Fruit fly (Drosophila melanogaster) whole organism, prepupa: ENCODE results near the gene TfIIFbeta.

Source experiments
- Blimp-1 ChIP-seq: fragments of 200-800 bp; sonication (Bioruptor generic); optimal IDR thresholded peaks from 3 replicates; lab custom pipeline; 2017; ENCODE audit warnings: missing biosample characterization, missing genetic modification characterization, mild to moderate bottlenecking, moderate library complexity, missing genetic modification reagents
- CG10631 ChIP-seq: fragments of 200-800 bp; sonication (Bioruptor generic); optimal IDR thresholded peaks from 2 replicates; lab custom pipeline; 2016; ENCODE audit warnings: missing biosample characterization, missing genetic modification characterization
- CG11902 ChIP-seq: fragments of 200-800 bp; sonication (Bioruptor generic); optimal IDR thresholded peaks from 3 replicates; lab custom pipeline; 2016; ENCODE audit warnings: missing biosample characterization, missing genetic modification characterization
- CG15336 ChIP-seq: fragments of 200-800 bp; sonication (Bioruptor generic); IDR thresholded peaks from 2 replicates; pipeline ENCODE4 v1.3.6; 2022; ENCODE audit warnings: missing biosample characterization, missing genetic modification characterization
- CG1621 ChIP-seq: fragments of 200-800 bp; sonication (Bioruptor generic); optimal IDR thresholded peaks from 3 replicates; lab custom pipeline; 2018; ENCODE audit warnings: missing biosample characterization, mild to moderate bottlenecking, missing genetic modification characterization
- CG6163 ChIP-seq: fragments of 200-800 bp; sonication (Bioruptor generic); IDR thresholded peaks from 3 replicates; pipeline ENCODE4 v1.3.6; 2022; ENCODE audit warnings: missing biosample characterization, missing genetic modification characterization
- CG6276 ChIP-seq: fragments of 200-800 bp; sonication (Bioruptor generic); optimal IDR thresholded peaks from 2 replicates; lab custom pipeline; 2017; ENCODE audit warnings: missing biosample characterization, mild to moderate bottlenecking, missing genetic modification characterization
- CG7368 ChIP-seq: fragments of 200-800 bp; sonication (Bioruptor generic); optimal IDR thresholded peaks from 3 replicates; lab custom pipeline; 2016; ENCODE audit warnings: missing biosample characterization, missing genetic modification characterization
- CG8119 ChIP-seq: fragments of 200-800 bp; sonication (Bioruptor generic); IDR thresholded peaks from 3 replicates; pipeline ENCODE4 v1.3.6; 2022; ENCODE audit warnings: missing biosample characterization, missing genetic modification characterization
- CG8319 ChIP-seq: fragments of 200-800 bp; sonication (Bioruptor generic); optimal IDR thresholded peaks from 3 replicates; lab custom pipeline; 2016; ENCODE audit warnings: missing biosample characterization, missing genetic modification characterization
- CG8632 ChIP-seq: fragments of 200-800 bp; sonication (Bioruptor generic); optimal IDR thresholded peaks from 3 replicates; lab custom pipeline; 2016; ENCODE audit warnings: missing biosample characterization, missing genetic modification characterization
- CG9139 ChIP-seq: fragments of 200-800 bp; sonication (Bioruptor generic); optimal IDR thresholded peaks from 3 replicates; lab custom pipeline; 2017; ENCODE audit warnings: missing biosample characterization, mild to moderate bottlenecking, missing genetic modification characterization
- Eip75B ChIP-seq: fragments of 200-800 bp; sonication (Bioruptor generic); optimal IDR thresholded peaks from 3 replicates; lab custom pipeline; 2016; ENCODE audit warnings: missing biosample characterization, missing genetic modification characterization
- Ets96B ChIP-seq: fragments of 200-800 bp; optimal IDR thresholded peaks from 2 replicates; lab custom pipeline; 2019; ENCODE audit warnings: missing biosample characterization, mild to moderate bottlenecking, missing genetic modification characterization, moderate library complexity
- Gug ChIP-seq: fragments of 200-800 bp; sonication (Bioruptor generic); IDR thresholded peaks from 2 replicates; pipeline ENCODE4 v1.3.6; 2022; ENCODE audit warnings: missing biosample characterization, missing genetic modification characterization
- Hr38 ChIP-seq: sonication (Bioruptor generic); optimal IDR thresholded peaks from 2 replicates; lab custom pipeline; 2016; ENCODE audit warnings: missing biosample characterization, missing genetic modification characterization
- Hr39 ChIP-seq: fragments of 200-800 bp; sonication (Bioruptor generic); optimal IDR thresholded peaks from 2 replicates; lab custom pipeline; 2016; ENCODE audit warnings: missing biosample characterization, missing genetic modification characterization
- Lpt ChIP-seq: fragments of 200-800 bp; sonication (Bioruptor generic); optimal IDR thresholded peaks from 3 replicates; lab custom pipeline; 2016; ENCODE audit warnings: missing biosample characterization, missing genetic modification characterization
- Smox ChIP-seq: fragments of 200-800 bp; sonication (Bioruptor generic); optimal IDR thresholded peaks from 3 replicates; lab custom pipeline; 2016; ENCODE audit warnings: missing biosample characterization, missing genetic modification characterization
- Sox102F ChIP-seq: fragments of 200-800 bp; sonication (Bioruptor generic); optimal IDR thresholded peaks from 2 replicates; lab custom pipeline; 2016; ENCODE audit warnings: missing biosample characterization, mild to moderate bottlenecking, missing genetic modification characterization
- Sox14 ChIP-seq: fragments of 200-800 bp; sonication (Bioruptor generic); optimal IDR thresholded peaks from 3 replicates; lab custom pipeline; 2016; ENCODE audit warnings: missing biosample characterization, missing genetic modification characterization
- Sox15 ChIP-seq: fragments of 200-800 bp; sonication (Bioruptor generic); optimal IDR thresholded peaks from 3 replicates; lab custom pipeline; 2016; ENCODE audit warnings: missing biosample characterization, missing genetic modification characterization
- acj6 ChIP-seq: fragments of 200-800 bp; sonication (Bioruptor generic); optimal IDR thresholded peaks from 3 replicates; lab custom pipeline; 2016; ENCODE audit warnings: missing biosample characterization, missing genetic modification characterization
- cyc ChIP-seq: fragments of 200-800 bp; sonication (Bioruptor generic); optimal IDR thresholded peaks from 3 replicates; lab custom pipeline; 2016; ENCODE audit warnings: missing biosample characterization, missing genetic modification characterization
- dac ChIP-seq: fragments of 200-800 bp; sonication (Bioruptor generic); optimal IDR thresholded peaks from 2 replicates; lab custom pipeline; 2017; ENCODE audit warnings: missing biosample characterization, mild to moderate bottlenecking, missing genetic modification characterization
- eg ChIP-seq: fragments of 200-800 bp; sonication (Bioruptor generic); IDR thresholded peaks from 3 replicates; pipeline ENCODE4 v1.3.6; 2022; ENCODE audit warnings: missing biosample characterization, missing genetic modification characterization
- fd59A ChIP-seq: fragments of 200-800 bp; sonication (Bioruptor generic); optimal IDR thresholded peaks from 2 replicates; lab custom pipeline; 2017; ENCODE audit warnings: missing biosample characterization, mild to moderate bottlenecking, missing genetic modification characterization, missing genetic modification reagents
- fkh ChIP-seq: fragments of 200-800 bp; sonication (Bioruptor generic); optimal IDR thresholded peaks from 3 replicates; lab custom pipeline; 2017; ENCODE audit warnings: missing biosample characterization, mild to moderate bottlenecking, missing genetic modification characterization, moderate library complexity
- lz ChIP-seq: fragments of 200-800 bp; sonication (Bioruptor generic); optimal IDR thresholded peaks from 3 replicates; lab custom pipeline; 2016; ENCODE audit warnings: missing biosample characterization, missing genetic modification characterization
- net ChIP-seq: fragments of 200-800 bp; sonication (Bioruptor generic); optimal IDR thresholded peaks from 3 replicates; lab custom pipeline; 2016; ENCODE audit warnings: missing biosample characterization, missing genetic modification characterization
- pdm3 ChIP-seq: fragments of 200-800 bp; sonication (Bioruptor generic); optimal IDR thresholded peaks from 3 replicates; lab custom pipeline; 2016; ENCODE audit warnings: missing biosample characterization, missing genetic modification characterization
- salr ChIP-seq, 2 experiments: fragments of 200-800 bp; sonication (Bioruptor generic); optimal IDR thresholded peaks; 3 replicates each; lab custom pipeline; 2016 to 2018; ENCODE audit warnings: missing biosample characterization in 2 of 2, missing genetic modification characterization in 2 of 2, mild to moderate bottlenecking in 1 of 2
- spab ChIP-seq: fragments of 200-800 bp; sonication (Bioruptor generic); optimal IDR thresholded peaks from 2 replicates; lab custom pipeline; 2017; ENCODE audit warnings: missing biosample characterization, mild to moderate bottlenecking, missing genetic modification characterization, missing genetic modification reagents
- ss ChIP-seq, 2 experiments: fragments of 200-800 bp; sonication (Bioruptor generic); optimal IDR thresholded peaks; 2 replicates in 1 of 2; 3 replicates in 1 of 2; lab custom pipeline; 2017 to 2018; ENCODE audit warnings: mild to moderate bottlenecking in 2 of 2, missing biosample characterization in 2 of 2, missing genetic modification characterization in 2 of 2, moderate library complexity in 1 of 2
- svp ChIP-seq: fragments of 200-800 bp; sonication (Bioruptor generic); peaks from one replicate; lab custom pipeline; 2016; ENCODE audit warnings: missing biosample characterization, missing genetic modification characterization
- vri ChIP-seq: fragments of 200-800 bp; sonication (Bioruptor generic); optimal IDR thresholded peaks from 3 replicates; lab custom pipeline; 2016; ENCODE audit warnings: missing biosample characterization, mild to moderate bottlenecking, missing genetic modification characterization

Gene TfIIFbeta

dm6 chr3R:10784058-10784499 lies 16.5 kb upstream of the TfIIFbeta start, which contains the start of the genes mRpL37 and Rbp1 (continued):
- TF ChIP-seq eg (GFP tag; lab: Robert Waterston, UW) (no peak), CG7368 (GFP tag; lab: Kevin White, UChicago) (no peak), Sox14 (peak; percentile 65), fkh (GFP tag; lab: Kevin White, UChicago) (no peak), CG8632 (GFP tag; lab: Kevin White, UChicago) (peak; percentile 52), net (GFP tag; lab: Kevin White, UChicago) (no peak), CG8119 (GFP tag; lab: Robert Waterston, UW) (no peak), lz (GFP tag; lab: Kevin White, UChicago) (peak; percentile 77)

- TF ChIP-seq Blimp-1 (GFP tag; lab: Kevin White, UChicago) (no peak), cyc (GFP tag; lab: Kevin White, UChicago) (no peak), fd59A (GFP tag; lab: Kevin White, UChicago) (no peak), salr (GFP tag; optimal IDR thresholded peaks at IDR 0.05; lab: Kevin White, UChicago) (no peak), Hr38 (no peak)
Observed at dm6 chr3R:10782167-10782566, 14.6 kb upstream of the TfIIFbeta start, which contains the start of gene CG42633. Gene CG42633 (minus strand): TSS chr3R:10782267.

- TF ChIP-seq CG6163 (GFP tag; lab: Robert Waterston, UW): no peak
- no peak for TF ChIP-seq vri (GFP tag; lab: Kevin White, UChicago)
- no peak for TF ChIP-seq acj6 (GFP tag; lab: Kevin White, UChicago)
- TF ChIP-seq CG10631 (GFP tag; lab: Kevin White, UChicago): no peak
- no peak for TF ChIP-seq CG9139 (GFP tag; lab: Kevin White, UChicago)
- TF ChIP-seq CG6276 (GFP tag; lab: Kevin White, UChicago): no peak
- no peak for TF ChIP-seq Sox102F (GFP tag; lab: Kevin White, UChicago)
- TF ChIP-seq Sox14: no peak
- TF ChIP-seq Sox15: no peak
- TF ChIP-seq Eip75B: no peak
- TF ChIP-seq Lpt (GFP tag; lab: Kevin White, UChicago): no peak
- TF ChIP-seq CG15336 (GFP tag; lab: Robert Waterston, UW): no peak
- TF ChIP-seq Ets96B: no peak
Observed at dm6 chr3R:10780161-10780560, 12.6 kb upstream of the TfIIFbeta start.

- TF ChIP-seq CG1621: no peak
- no peak for TF ChIP-seq CG11902
- TF ChIP-seq Eip75B: no peak
- TF ChIP-seq Blimp-1 (GFP tag; lab: Kevin White, UChicago): no peak
- TF ChIP-seq svp: no peak
- no peak for TF ChIP-seq CG8319 (GFP tag; lab: Kevin White, UChicago)
- no peak for TF ChIP-seq fkh (GFP tag; lab: Kevin White, UChicago)
- TF ChIP-seq dac (GFP tag; lab: Kevin White, UChicago): no peak
- TF ChIP-seq spab (GFP tag; lab: Kevin White, UChicago): no peak
- TF ChIP-seq Ets96B: no peak
- TF ChIP-seq Smox: no peak
- no peak for TF ChIP-seq CG6276 (GFP tag; lab: Kevin White, UChicago)
- TF ChIP-seq Hr39: no peak
- no peak for TF ChIP-seq pdm3
- TF ChIP-seq ss (GFP tag; optimal IDR thresholded peaks at IDR 0.05; lab: Kevin White, UChicago): no peak
- TF ChIP-seq CG8119 (GFP tag; lab: Robert Waterston, UW): no peak
- TF ChIP-seq Gug (GFP tag; lab: Robert Waterston, UW): no peak
- no peak for TF ChIP-seq acj6 (GFP tag; lab: Kevin White, UChicago)
- no peak for TF ChIP-seq CG15336 (GFP tag; lab: Robert Waterston, UW)
Observed at dm6 chr3R:10779269-10779668, 11.7 kb upstream of the TfIIFbeta start, which contains the start of gene Desi. Gene Desi (plus strand): TSS chr3R:10779569.
